Worm (Caenorhabditis elegans) whole organism, late embryonic: Measurements from ENCODE around the gene map-1.

Source experiments
- F13H6.1 ChIP-seq: sonication (generic microtip); optimal IDR thresholded peaks from 2 replicates; lab custom pipeline; 2016; ENCODE audit warnings: missing genetic modification characterization, missing compliant biosample characterization
- K02D7.2 ChIP-seq: sonication (generic microtip); optimal IDR thresholded peaks from 2 replicates; lab custom pipeline; 2017; ENCODE audit warnings: mild to moderate bottlenecking, missing genetic modification characterization, missing compliant biosample characterization
- ama-1 ChIP-seq: fragments of 150-350 bp; optimal IDR thresholded peaks from 2 replicates; lab custom pipeline; 2014
- ceh-14 ChIP-seq: sonication (generic microtip); optimal IDR thresholded peaks from 2 replicates; lab custom pipeline; 2016; ENCODE audit warnings: missing genotype, missing genetic modification characterization, missing compliant biosample characterization
- ceh-18 ChIP-seq: sonication (generic microtip); optimal IDR thresholded peaks from 2 replicates; lab custom pipeline; 2016; ENCODE audit warnings: missing genetic modification characterization, missing compliant biosample characterization
- ceh-30 ChIP-seq: fragments of 150-350 bp; optimal IDR thresholded peaks from 2 replicates; lab custom pipeline; 2014; ENCODE audit warnings: missing biosample characterization, missing genetic modification characterization
- ceh-6 ChIP-seq: fragments of 200-800 bp; sonication (Bioruptor generic); optimal IDR thresholded peaks from 2 replicates; lab custom pipeline; 2018; ENCODE audit warnings: mild to moderate bottlenecking, missing genetic modification characterization, missing compliant biosample characterization
- che-1 ChIP-seq: sonication (generic microtip); optimal IDR thresholded peaks from 2 replicates; lab custom pipeline; 2016; ENCODE audit warnings: mild to moderate bottlenecking, missing genetic modification characterization, missing compliant biosample characterization
- dve-1 ChIP-seq: sonication (generic microtip); optimal IDR thresholded peaks from 2 replicates; lab custom pipeline; 2017; ENCODE audit warnings: antibody characterized with exemption, mild to moderate bottlenecking, missing genetic modification characterization, missing compliant biosample characterization
- elt-2 ChIP-seq: sonication (generic microtip); optimal IDR thresholded peaks from 2 replicates; lab custom pipeline; 2016; ENCODE audit warnings: missing genetic modification reagents, missing genetic modification characterization, missing compliant biosample characterization
- elt-4 ChIP-seq: sonication (generic microtip); optimal IDR thresholded peaks from 2 replicates; lab custom pipeline; 2016; ENCODE audit warnings: missing genetic modification characterization, missing compliant biosample characterization
- fkh-6 ChIP-seq: sonication (generic microtip); optimal IDR thresholded peaks from 2 replicates; lab custom pipeline; 2016; ENCODE audit warnings: missing genetic modification characterization, missing compliant biosample characterization
- hlh-15 ChIP-seq: sonication (generic microtip); optimal IDR thresholded peaks from 2 replicates; lab custom pipeline; 2016; ENCODE audit warnings: missing genetic modification characterization, missing compliant biosample characterization
- nfya-1 ChIP-seq: sonication (generic microtip); optimal IDR thresholded peaks from 2 replicates; lab custom pipeline; 2017; ENCODE audit warnings: missing genetic modification characterization, mild to moderate bottlenecking, missing compliant biosample characterization, antibody characterized with exemption, moderate library complexity
- nhr-232 ChIP-seq: sonication (generic microtip); optimal IDR thresholded peaks from 2 replicates; lab custom pipeline; 2016; ENCODE audit warnings: missing genetic modification characterization, missing compliant biosample characterization
- npax-4 ChIP-seq: sonication (generic microtip); optimal IDR thresholded peaks from 2 replicates; lab custom pipeline; 2016; ENCODE audit warnings: missing genetic modification characterization, missing compliant biosample characterization
- pax-1 ChIP-seq: fragments of 150-350 bp; optimal IDR thresholded peaks from 2 replicates; lab custom pipeline; 2014; ENCODE audit warnings: missing biosample characterization, missing genetic modification characterization
- pha-2 ChIP-seq: sonication (generic microtip); optimal IDR thresholded peaks from 2 replicates; lab custom pipeline; 2017; ENCODE audit warnings: mild to moderate bottlenecking, missing genetic modification characterization, missing compliant biosample characterization
- pqm-1 ChIP-seq: sonication (generic microtip); optimal IDR thresholded peaks from 2 replicates; lab custom pipeline; 2016; ENCODE audit warnings: missing genetic modification characterization, missing compliant biosample characterization
- ref-2 ChIP-seq: sonication (generic microtip); optimal IDR thresholded peaks from 2 replicates; lab custom pipeline; 2016; ENCODE audit warnings: missing genetic modification characterization, missing compliant biosample characterization
- rnt-1 ChIP-seq: sonication (generic microtip); optimal IDR thresholded peaks from 2 replicates; lab custom pipeline; 2016; ENCODE audit warnings: missing genetic modification characterization, missing compliant biosample characterization
- sox-2 ChIP-seq: fragments of 200-800 bp; sonication (Bioruptor generic); IDR thresholded peaks from 2 replicates; pipeline ENCODE4 v1.3.6; 2022; ENCODE audit warnings: missing genetic modification reagents, missing genetic modification characterization, missing compliant biosample characterization
- syd-9 ChIP-seq: sonication (generic microtip); optimal IDR thresholded peaks from 2 replicates; lab custom pipeline; 2016; ENCODE audit warnings: mild to moderate bottlenecking, missing genetic modification characterization, moderate library complexity, missing compliant biosample characterization
- ttx-3 ChIP-seq: sonication (generic microtip); optimal IDR thresholded peaks from 2 replicates; lab custom pipeline; 2016; ENCODE audit warnings: missing genetic modification reagents, missing genetic modification characterization, missing compliant biosample characterization
- unc-42 ChIP-seq: sonication (generic microtip); optimal IDR thresholded peaks from 2 replicates; lab custom pipeline; 2016; ENCODE audit warnings: missing genotype, missing genetic modification characterization, missing compliant biosample characterization
- unc-55 ChIP-seq: sonication (generic microtip); optimal IDR thresholded peaks from 2 replicates; lab custom pipeline; 2017; ENCODE audit warnings: missing biosample characterization, missing genetic modification reagents, missing genetic modification characterization
- unc-86 ChIP-seq: sonication (generic microtip); optimal IDR thresholded peaks from 2 replicates; lab custom pipeline; 2016; ENCODE audit warnings: missing genetic modification characterization, missing compliant biosample characterization
- zip-5 ChIP-seq: sonication (generic microtip); optimal IDR thresholded peaks from 2 replicates; lab custom pipeline; 2016; ENCODE audit warnings: missing genetic modification characterization, missing compliant biosample characterization
- ztf-16 ChIP-seq: sonication (generic microtip); optimal IDR thresholded peaks from 2 replicates; lab custom pipeline; 2017; ENCODE audit warnings: missing genetic modification characterization, missing compliant biosample characterization

Gene map-1

DNA sequence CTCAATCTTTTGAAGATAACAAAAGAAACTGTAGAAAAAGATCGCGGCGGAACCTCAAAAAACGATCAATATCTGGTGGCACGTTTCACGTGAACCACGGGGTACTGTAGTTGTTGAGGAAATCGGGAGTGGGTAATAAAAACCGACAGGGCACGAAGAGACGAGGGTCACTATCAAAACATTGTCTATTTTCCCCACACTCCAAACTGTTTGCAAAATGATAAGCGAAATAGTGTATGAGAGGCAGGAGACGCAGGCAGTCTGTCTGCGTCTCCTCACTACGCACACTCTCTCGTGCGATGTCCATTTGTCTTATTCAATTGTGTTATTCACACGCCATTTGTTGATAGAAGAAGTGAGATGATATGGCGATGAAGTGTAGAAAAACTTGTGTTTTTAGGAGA lies 33.2 kb downstream of the map-1 start:
- TF ChIP-seq nhr-232 (tag; lab: Kevin White, UChicago) (no peak), rnt-1 (no peak), unc-42 (tag; lab: Kevin White, UChicago) (no peak), elt-2 (tag; lab: Kevin White, UChicago) (peak; percentile 46), unc-55 (peak; percentile 73)
- TF ChIP-seq, all 69 proteins: peak for 2

ce11 chrIV:3652784-3653383 lies 33.8 kb downstream of the map-1 start:
- peak; percentile 92 for TF ChIP-seq dve-1 (tag; lab: Kevin White, UChicago)
- TF ChIP-seq ttx-3 (tag; lab: Kevin White, UChicago) = no peak

DNA sequence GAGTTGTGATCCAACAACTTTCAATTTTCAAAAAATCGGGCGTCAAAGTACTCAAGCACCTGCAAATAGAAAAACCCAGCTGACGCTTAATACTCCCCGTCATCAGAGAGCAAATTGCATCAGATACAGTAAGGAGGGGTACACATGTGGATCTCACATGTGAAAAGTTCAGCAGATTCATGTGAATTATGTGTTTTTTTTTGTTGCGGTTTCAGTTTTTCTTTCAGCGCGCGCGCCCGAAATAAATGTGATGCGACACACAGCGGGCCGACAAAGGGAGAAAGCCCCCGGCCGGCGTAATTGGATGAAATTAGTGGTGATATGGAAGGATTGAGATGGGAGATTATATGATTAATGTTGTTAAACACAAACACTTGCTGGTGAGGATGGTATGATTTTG lies 34.4 kb downstream of the map-1 start:
- TF ChIP-seq ref-2 (peak; percentile 20), ama-1 (no peak)

DNA sequence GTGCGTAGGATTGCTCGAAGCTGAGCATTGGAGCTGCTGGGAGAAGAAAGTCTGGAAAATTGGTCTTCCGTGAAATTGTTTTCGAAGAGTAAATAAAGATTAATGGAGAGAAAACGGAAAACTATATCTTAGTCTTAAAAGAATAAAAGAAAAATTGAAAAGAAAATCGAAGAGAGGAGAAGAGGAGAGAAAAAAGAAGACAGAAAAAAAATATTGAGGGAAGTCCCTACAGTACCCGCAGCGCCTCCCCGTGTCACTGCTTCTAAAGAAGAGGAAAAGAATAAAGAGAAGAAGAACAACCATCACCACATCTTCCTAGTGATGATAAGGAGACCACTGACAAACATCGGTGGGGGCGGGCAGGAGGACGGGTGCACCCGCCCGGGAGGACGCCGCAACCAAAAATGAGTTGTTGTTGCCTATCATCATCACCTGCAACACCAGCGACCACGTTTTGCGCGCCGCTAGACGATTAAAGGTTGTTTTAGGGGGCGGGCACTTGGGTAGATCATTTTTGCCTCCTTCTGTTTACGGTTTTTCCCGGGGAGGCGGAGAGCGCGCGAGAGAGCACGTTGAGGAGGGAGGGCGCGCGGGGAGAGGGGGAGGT lies 37.9 kb downstream of the map-1 start, which contains the start of gene CC8.2:
Gene CC8.2, minus strand, starts transcription at position 51 of the 607 bp plus-strand sequence.
- TF ChIP-seq ama-1 (no peak), ceh-18 (tag; lab: Kevin White, UChicago) (peak; percentile 14), elt-2 (tag; lab: Kevin White, UChicago) (peak; percentile 51), pqm-1 (peak; percentile 2)

DNA sequence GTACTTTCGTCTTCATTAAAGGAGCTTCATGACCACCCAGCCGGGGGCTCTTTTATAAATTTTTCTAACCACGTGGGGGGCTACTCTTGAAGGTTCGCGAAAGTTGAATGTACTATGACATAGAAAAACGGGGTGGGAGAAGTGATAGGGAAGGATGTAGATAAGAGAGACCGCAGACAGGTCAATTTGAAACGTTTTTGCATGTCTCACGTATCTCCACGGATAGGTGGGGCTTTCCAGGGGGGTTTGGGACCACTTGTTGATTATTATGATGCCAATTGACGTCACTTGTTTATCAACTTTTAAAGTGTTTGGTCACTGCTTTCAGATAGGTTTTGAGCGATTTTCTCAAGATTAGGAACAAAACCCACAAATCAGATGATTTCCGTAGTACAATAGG lies 39.1 kb downstream of the map-1 start:
- TF ChIP-seq unc-55 = peak; percentile 10
- peak; percentile 3 for TF ChIP-seq ceh-18 (tag; lab: Kevin White, UChicago)
- no peak for TF ChIP-seq unc-86 (tag; lab: Kevin White, UChicago)

DNA sequence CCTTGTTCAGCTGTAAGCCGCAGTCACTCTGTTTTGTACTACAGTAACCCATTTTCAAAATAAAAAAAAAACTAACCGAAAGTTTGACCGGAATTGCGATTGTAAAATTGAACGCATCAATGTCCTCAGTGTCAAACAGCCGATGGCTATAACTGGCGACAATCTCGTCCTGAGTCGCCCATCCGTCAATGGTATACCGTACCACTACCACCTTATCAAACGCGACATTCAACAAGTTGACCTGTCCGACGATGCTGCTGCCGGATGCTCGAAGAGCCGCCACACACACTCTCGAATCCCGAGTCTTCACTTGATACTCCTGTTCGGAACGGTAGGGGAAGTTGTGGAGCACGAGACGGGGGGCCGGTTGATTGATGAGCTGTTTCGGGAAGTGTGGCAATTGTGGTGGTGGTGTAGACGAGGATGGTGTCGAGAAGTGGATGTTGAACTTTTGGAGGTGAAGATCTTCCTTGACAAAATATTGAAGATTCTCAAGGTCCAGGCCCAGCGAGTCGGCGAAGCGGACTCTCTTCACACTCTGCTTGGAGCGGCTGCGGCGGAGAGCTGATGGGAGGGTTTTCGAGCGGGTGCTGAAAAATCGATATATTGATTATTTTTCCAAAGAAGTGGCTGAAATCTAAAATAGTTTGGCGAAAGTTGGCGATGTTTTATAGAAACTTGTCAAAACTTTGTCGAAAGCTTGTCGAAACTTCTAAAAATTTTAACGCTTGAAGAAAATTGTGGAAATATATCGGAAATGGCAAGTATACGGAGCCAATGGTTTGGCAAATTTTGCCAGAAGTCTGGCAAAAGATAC lies 40.1 kb downstream of the map-1 start:
- TF ChIP-seq che-1 (tag; lab: Kevin White, UChicago) (no peak), elt-4 (tag; lab: Kevin White, UChicago) (peak; percentile 60)

ce11 chrIV:3645487-3645886 lies 41.2 kb downstream of the map-1 start:
- no peak for TF ChIP-seq pha-2 (tag; lab: Kevin White, UChicago)
- no peak for TF ChIP-seq ceh-30 (tag; lab: Kevin White, UChicago)
- no peak for TF ChIP-seq pax-1 (tag; lab: Kevin White, UChicago)
- no peak for TF ChIP-seq ttx-3 (tag; lab: Kevin White, UChicago)
- no peak for TF ChIP-seq fkh-6 (tag; lab: Kevin White, UChicago)
- TF ChIP-seq pqm-1 = no peak
- TF ChIP-seq ztf-16 (tag; lab: Kevin White, UChicago) = no peak
- TF ChIP-seq nfya-1 = no peak
- no peak for TF ChIP-seq syd-9 (tag; lab: Kevin White, UChicago)
- no peak for TF ChIP-seq unc-55
- TF ChIP-seq sox-2 (GFP tag; lab: Robert Waterston, UW) = no peak
- TF ChIP-seq ceh-14 (tag; lab: Kevin White, UChicago) = no peak
- no peak for TF ChIP-seq zip-5
- TF ChIP-seq ceh-18 (tag; lab: Kevin White, UChicago) = no peak
- no peak for TF ChIP-seq F13H6.1 (tag; lab: Kevin White, UChicago)
- no peak for TF ChIP-seq npax-4 (tag; lab: Kevin White, UChicago)
- TF ChIP-seq elt-2 (tag; lab: Kevin White, UChicago) = no peak
- TF ChIP-seq K02D7.2 (tag; lab: Kevin White, UChicago) = no peak
- no peak for TF ChIP-seq hlh-15 (tag; lab: Kevin White, UChicago)
- TF ChIP-seq ceh-6 = no peak
